Worm (Caenorhabditis elegans) whole organism, L4 larva: Measurements from ENCODE around the gene fln-1.

Source experiments
- gei-8 ChIP-seq: fragments of 200-800 bp; sonication (Bioruptor generic); optimal IDR thresholded peaks from 2 replicates; lab custom pipeline; 2018; ENCODE audit warnings: mild to moderate bottlenecking, missing genetic modification characterization, missing compliant biosample characterization
- nhr-28 ChIP-seq: fragments of 150-350 bp; optimal IDR thresholded peaks from 2 replicates; lab custom pipeline; 2014; ENCODE audit warnings: missing biosample characterization, missing genetic modification characterization
- pqm-1 ChIP-seq: sonication (generic microtip); optimal IDR thresholded peaks from 2 replicates; lab custom pipeline; 2017; ENCODE audit warnings: missing biosample characterization, missing genetic modification characterization

DNA sequence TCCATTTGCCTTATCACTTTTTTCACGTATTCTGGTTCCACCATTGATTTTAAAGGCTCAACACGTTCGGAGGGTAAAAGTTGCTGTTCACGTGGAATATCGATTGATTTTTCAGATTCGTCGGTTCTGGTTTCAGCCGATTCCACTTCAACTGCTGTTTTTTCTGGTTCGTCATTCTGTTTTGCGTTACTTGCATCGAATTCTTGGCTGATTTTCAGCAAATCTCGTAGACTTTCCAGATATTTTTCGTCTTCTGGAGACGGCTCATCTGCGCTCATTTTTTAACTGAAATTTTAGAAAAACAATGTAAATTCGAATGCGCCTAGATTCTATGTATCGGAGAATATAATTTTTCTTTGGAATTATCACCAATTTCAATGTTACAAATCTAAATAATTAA lies 43.9 kb upstream of the fln-1 start, which contains the start of gene eri-1:
- TF ChIP-seq pqm-1 (tag; lab: Kevin White, UChicago): no peak
- no peak for TF ChIP-seq nhr-28 (tag; lab: Kevin White, UChicago)
- no peak for TF ChIP-seq gei-8 (GFP tag; lab: Kevin White, UChicago)
